Worm (Caenorhabditis elegans): ENCODE data around the gene Y57G11C.499.

- TF ChIP-seq W03F9.2 (tag; optimal IDR thresholded peaks at IDR 0.05) (no peak), him-1 (tag; optimal IDR thresholded peaks at IDR 0.05) (no peak)
Measured at ce11 chrIV:14792602-14793232, 38.0 kb upstream of the Y57G11C.499 start, which contains the start of gene gdi-1.

Data from whole organism, L4/young adult.